Fruit fly (Drosophila melanogaster): ENCODE results near the gene CG15878.

CG15878 gene

dm6 chr3L:2228367-2229171 lies 16.3 kb upstream of the CG15878 start:
- TF ChIP-seq Sin3A (optimal IDR thresholded peaks at IDR 0.05) = no peak
- TF ChIP-seq insv (optimal IDR thresholded peaks at IDR 0.05) = no peak
- TF ChIP-seq psq (optimal IDR thresholded peaks at IDR 0.05) = no peak
- no peak for TF ChIP-seq h (optimal IDR thresholded peaks at IDR 0.05)
- no peak for TF ChIP-seq Myc (optimal IDR thresholded peaks at IDR 0.05)
- no peak for TF ChIP-seq ttk (optimal IDR thresholded peaks at IDR 0.05)

DNA sequence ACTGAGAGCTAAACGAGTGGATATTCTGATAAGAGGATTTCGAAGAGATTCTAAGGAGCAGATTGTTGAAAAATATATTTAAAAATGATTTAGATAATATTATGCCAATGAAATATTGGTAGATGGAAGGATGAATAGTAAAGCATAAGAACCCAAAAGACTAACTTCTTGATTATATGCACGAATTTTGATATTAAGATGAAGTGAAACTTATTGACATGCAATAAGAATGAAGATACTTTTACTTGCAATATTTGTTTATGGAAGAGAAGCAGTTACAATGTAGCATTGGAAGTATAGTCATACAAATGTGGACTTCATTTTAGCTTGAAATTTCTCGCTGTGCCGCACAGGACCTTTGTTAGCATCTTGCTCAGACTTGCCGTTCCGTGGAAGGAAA lies 15.6 kb downstream of the CG15878 start, which contains the start of gene CG8960:
CG8960 (plus strand) TSS at position 301 of the 400 bp plus-strand sequence.
- TF ChIP-seq psq (optimal IDR thresholded peaks at IDR 0.05) (no peak), h (optimal IDR thresholded peaks at IDR 0.05) (no peak), Sin3A (optimal IDR thresholded peaks at IDR 0.05) (no peak), insv (optimal IDR thresholded peaks at IDR 0.05) (no peak)

- TF ChIP-seq Sin3A (optimal IDR thresholded peaks at IDR 0.05) (no peak), insv (optimal IDR thresholded peaks at IDR 0.05) (no peak)
These were observed 20.3 kb downstream of the CG15878 start, which contains the start of gene CG5707 for dm6 chr3L:2191994-2192450. CG5707 (minus strand) TSS chr3L:2192221.

DNA sequence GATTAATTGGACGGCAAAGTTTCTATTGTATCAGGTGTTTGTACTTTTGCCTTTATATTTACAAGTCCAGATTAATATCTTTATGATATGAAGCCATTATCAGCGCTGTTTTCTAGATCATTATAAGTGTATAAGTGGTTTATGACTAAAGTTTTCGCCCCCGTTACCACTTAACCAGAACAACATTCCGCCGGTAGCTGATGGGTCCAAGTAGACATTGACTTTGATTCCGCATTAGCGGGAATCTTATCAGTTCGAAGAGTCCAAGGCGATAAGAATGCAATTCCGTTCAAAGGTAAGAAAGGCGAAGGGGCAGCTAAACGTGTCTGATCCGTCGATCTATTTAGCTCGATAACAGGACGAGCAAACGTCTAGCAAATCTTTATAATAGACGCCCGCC lies 20.8 kb downstream of the CG15878 start:
- TF ChIP-seq ttk (optimal IDR thresholded peaks at IDR 0.05) = no peak
- no peak for TF ChIP-seq psq (optimal IDR thresholded peaks at IDR 0.05)
- TF ChIP-seq Myc (optimal IDR thresholded peaks at IDR 0.05) = no peak
- TF ChIP-seq h (optimal IDR thresholded peaks at IDR 0.05) = no peak
- TF ChIP-seq insv (optimal IDR thresholded peaks at IDR 0.05) = no peak

DNA sequence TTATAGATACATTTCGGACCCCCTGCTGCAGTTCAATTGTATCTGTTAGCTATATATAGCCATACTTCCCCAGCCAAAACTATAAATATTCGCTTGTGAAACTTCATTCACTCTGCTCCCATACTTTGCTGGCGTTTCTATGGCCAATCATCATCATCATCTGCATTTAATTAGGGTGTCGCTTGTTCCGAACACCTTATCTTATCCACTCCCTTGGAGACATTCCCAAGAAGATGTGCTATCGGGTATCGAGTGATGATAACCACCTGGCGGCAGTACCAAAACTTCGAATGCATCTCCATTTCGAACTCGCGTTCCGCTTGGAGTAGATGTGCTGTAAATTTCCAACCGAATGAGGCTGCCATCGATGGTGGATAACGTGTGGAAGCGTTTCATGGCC lies 26.7 kb downstream of the CG15878 start, which contains the start of gene CG13810:
CG13810 (plus strand) TSS at position 301 of the 400 bp plus-strand sequence.
- TF ChIP-seq insv (optimal IDR thresholded peaks at IDR 0.05) = no peak
- TF ChIP-seq Myc (optimal IDR thresholded peaks at IDR 0.05) = no peak
- TF ChIP-seq psq (optimal IDR thresholded peaks at IDR 0.05) = no peak
- no peak for TF ChIP-seq Sin3A (optimal IDR thresholded peaks at IDR 0.05)
- TF ChIP-seq h (optimal IDR thresholded peaks at IDR 0.05) = no peak
- TF ChIP-seq ttk (optimal IDR thresholded peaks at IDR 0.05) = no peak

- TF ChIP-seq ttk (optimal IDR thresholded peaks at IDR 0.05) (no peak), Myc (optimal IDR thresholded peaks at IDR 0.05) (no peak), Sin3A (optimal IDR thresholded peaks at IDR 0.05) (no peak), insv (optimal IDR thresholded peaks at IDR 0.05) (no peak), h (optimal IDR thresholded peaks at IDR 0.05) (no peak), psq (optimal IDR thresholded peaks at IDR 0.05) (no peak)
These were observed 38.1 kb downstream of the CG15878 start, which contains the start of gene CG15820 for dm6 chr3L:2174232-2174631. CG15820 (minus strand) TSS chr3L:2174332.

dm6 chr3L:2170885-2171526 lies 41.3 kb downstream of the CG15878 start, which contains the start of gene CG5704:
CG5704 (minus strand) TSS chr3L:2170971.
- no peak for TF ChIP-seq insv (optimal IDR thresholded peaks at IDR 0.05)

DNA sequence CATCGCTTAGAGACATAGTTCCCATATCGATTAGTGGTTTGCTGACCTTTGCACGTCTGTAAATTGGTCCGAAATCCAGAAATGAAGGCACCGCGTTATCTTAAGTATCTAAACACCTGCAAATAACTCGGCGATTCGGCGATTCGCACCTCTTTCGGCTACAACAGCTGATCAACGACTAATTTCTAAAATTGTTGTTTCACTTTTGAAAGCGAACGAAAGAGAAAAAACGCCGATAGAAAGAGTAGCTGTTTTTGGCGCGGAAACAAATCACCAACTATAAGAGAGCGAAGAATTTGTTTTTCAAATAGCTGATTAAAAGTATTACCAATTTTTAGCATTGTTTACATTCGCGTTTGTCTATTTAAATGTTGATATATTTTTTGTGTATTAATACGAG lies 43.3 kb downstream of the CG15878 start, which contains the start of gene CG15879:
CG15879 (minus strand) TSS at position 155 of the 400 bp plus-strand sequence.
- no peak for TF ChIP-seq Myc (optimal IDR thresholded peaks at IDR 0.05)
- TF ChIP-seq ttk (optimal IDR thresholded peaks at IDR 0.05) = no peak
- no peak for TF ChIP-seq insv (optimal IDR thresholded peaks at IDR 0.05)
- no peak for TF ChIP-seq h (optimal IDR thresholded peaks at IDR 0.05)
- TF ChIP-seq Sin3A (optimal IDR thresholded peaks at IDR 0.05) = no peak
- no peak for TF ChIP-seq psq (optimal IDR thresholded peaks at IDR 0.05)

dm6 chr3L:2166776-2167175 lies 45.5 kb downstream of the CG15878 start:
- no peak for TF ChIP-seq psq (optimal IDR thresholded peaks at IDR 0.05)
- TF ChIP-seq h (optimal IDR thresholded peaks at IDR 0.05) = no peak
- TF ChIP-seq ttk (optimal IDR thresholded peaks at IDR 0.05) = no peak
- TF ChIP-seq Sin3A (optimal IDR thresholded peaks at IDR 0.05) = no peak
- no peak for TF ChIP-seq insv (optimal IDR thresholded peaks at IDR 0.05)
- no peak for TF ChIP-seq Myc (optimal IDR thresholded peaks at IDR 0.05)

DNA sequence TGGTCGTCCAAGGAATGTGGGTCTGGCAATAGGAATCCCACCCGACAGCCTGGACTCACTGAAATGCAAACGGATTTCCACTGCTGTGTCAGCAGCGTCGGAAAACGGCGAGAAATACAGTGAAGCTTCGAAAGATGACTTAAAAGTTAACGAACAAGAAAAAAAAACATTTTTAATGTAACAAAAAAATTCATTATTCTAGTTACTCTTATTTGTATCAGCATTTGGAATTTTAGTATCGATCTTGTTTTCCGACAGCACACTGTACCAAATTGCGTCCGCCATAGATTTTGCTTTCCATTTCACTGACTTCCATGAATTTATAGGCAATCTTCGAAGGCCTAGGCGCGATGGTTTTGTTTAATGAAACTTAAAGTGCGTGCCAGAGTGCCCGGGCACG lies 47.5 kb downstream of the CG15878 start:
- no peak for TF ChIP-seq h (optimal IDR thresholded peaks at IDR 0.05)
- TF ChIP-seq Sin3A (optimal IDR thresholded peaks at IDR 0.05) = no peak
- no peak for TF ChIP-seq ttk (optimal IDR thresholded peaks at IDR 0.05)
- no peak for TF ChIP-seq psq (optimal IDR thresholded peaks at IDR 0.05)
- TF ChIP-seq insv (optimal IDR thresholded peaks at IDR 0.05) = no peak
- TF ChIP-seq Myc (optimal IDR thresholded peaks at IDR 0.05) = no peak

dm6 chr3L:2164031-2164537 lies 48.2 kb downstream of the CG15878 start:
- TF ChIP-seq h (optimal IDR thresholded peaks at IDR 0.05) (no peak), Myc (optimal IDR thresholded peaks at IDR 0.05) (no peak), ttk (optimal IDR thresholded peaks at IDR 0.05) (no peak), insv (optimal IDR thresholded peaks at IDR 0.05) (no peak), Sin3A (optimal IDR thresholded peaks at IDR 0.05) (no peak), psq (optimal IDR thresholded peaks at IDR 0.05) (no peak)

DNA sequence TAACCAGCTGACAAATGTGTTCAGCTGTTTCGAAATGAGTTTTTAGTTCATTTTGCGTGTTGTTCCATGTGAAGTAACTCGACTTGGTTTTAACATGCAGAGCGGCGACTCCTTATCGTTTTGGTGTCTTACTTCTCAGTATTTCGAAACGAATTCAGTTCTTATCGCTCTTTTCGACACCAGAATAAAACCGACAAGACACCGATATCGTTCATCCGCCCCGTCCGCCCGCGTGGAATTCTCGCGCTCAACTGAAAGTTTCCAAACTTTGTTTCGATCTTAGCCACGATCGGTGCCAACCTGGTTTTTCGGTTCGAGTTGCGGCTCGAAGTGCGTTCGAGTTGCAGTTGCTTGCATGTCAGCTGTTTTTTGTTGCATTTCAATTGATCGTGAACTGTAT lies 48.7 kb downstream of the CG15878 start, which contains the start of gene CG15822:
CG15822 (minus strand) TSS at position 256 of the 400 bp plus-strand sequence.
- TF ChIP-seq psq (optimal IDR thresholded peaks at IDR 0.05) (no peak), ttk (optimal IDR thresholded peaks at IDR 0.05) (no peak), Myc (optimal IDR thresholded peaks at IDR 0.05) (no peak), insv (optimal IDR thresholded peaks at IDR 0.05) (no peak), h (optimal IDR thresholded peaks at IDR 0.05) (no peak), Sin3A (optimal IDR thresholded peaks at IDR 0.05) (no peak)
